Worm (Caenorhabditis elegans): ENCODE results near the gene utp-20.
A peak's percentile ranks its signal among the peaks of the same experiment; 100 is the strongest.

utp-20 gene

ce11 chrII:6588605-6589292 is 52.6 kb downstream of the utp-20 start, which contains the start of gene icd-1 (continued):
- TF ChIP-seq ceh-28 (tag; optimal IDR thresholded peaks at IDR 0.05) (peak; percentile 47), madf-9 (GFP tag; conservative IDR thresholded peaks at IDR 0.05) (peak; percentile 75), ztf-11 (tag; optimal IDR thresholded peaks at IDR 0.05) (no peak), ceh-32 (tag; optimal IDR thresholded peaks at IDR 0.05; ENCODE audit: poor library complexity) (peak; percentile 17), vab-7 (GFP tag; IDR thresholded peaks at IDR 0.05) (peak; percentile 44; the same call in 1 of the 2 replicates), snpc-1.2 (GFP tag; IDR thresholded peaks at IDR 0.05) (peak; percentile 64), saeg-2 (GFP tag; IDR thresholded peaks at IDR 0.05) (peak; percentile 78), D1046.2 (GFP tag; IDR thresholded peaks at IDR 0.05) (peak; percentile 58; the same call in 1 of the 2 replicates), attf-4 (tag; optimal IDR thresholded peaks at IDR 0.05) (no peak), daf-8 (GFP tag; IDR thresholded peaks at IDR 0.05) (no peak), nhr-6 (tag; optimal IDR thresholded peaks at IDR 0.05) (peak; percentile 57), nhr-25 (tag; optimal IDR thresholded peaks at IDR 0.05; ENCODE audit: borderline replicate concordance, insufficient read depth) (peak; percentile 91), rbr-2 (tag; optimal IDR thresholded peaks at IDR 0.05) (peak; percentile 95), ztf-7 (tag; optimal IDR thresholded peaks at IDR 0.05) (peak; percentile 78), cey-2 (tag; optimal IDR thresholded peaks at IDR 0.05; ENCODE audit: borderline replicate concordance, insufficient read depth) (no peak), tra-1 (GFP tag; IDR thresholded peaks at IDR 0.05) (peak; percentile 81), lin-1 (GFP tag; IDR thresholded peaks at IDR 0.05) (peak; percentile 92), ZK337.2 (GFP tag; IDR thresholded peaks at IDR 0.05) (no peak), nhr-102 (tag; optimal IDR thresholded peaks at IDR 0.05) (peak; percentile 93), zag-1 (tag; optimal IDR thresholded peaks at IDR 0.05) (peak; percentile 65), ceh-62 (tag; optimal IDR thresholded peaks at IDR 0.05) (no peak), F49E8.2 (tag; optimal IDR thresholded peaks at IDR 0.05; ENCODE audit: borderline replicate concordance) (peak; percentile 84), egl-43 (GFP tag; IDR thresholded peaks at IDR 0.05) (peak; percentile 78), lin-13 (GFP tag; optimal IDR thresholded peaks at IDR 0.05) (peak; percentile 92), jun-1 (tag; optimal IDR thresholded peaks at IDR 0.05) (peak; percentile 79), gei-8 (GFP tag; optimal IDR thresholded peaks at IDR 0.05) (peak; percentile 59), hlh-11 (tag; optimal IDR thresholded peaks at IDR 0.05) (peak; percentile 97), nhr-111 (GFP tag; optimal IDR thresholded peaks at IDR 0.05) (no peak), hif-1 (tag; optimal IDR thresholded peaks at IDR 0.05) (peak; percentile 47 to 83), pha-4 (GFP tag; IDR thresholded peaks at IDR 0.05) (peak; percentile 94), pha-4 (tag; optimal IDR thresholded peaks at IDR 0.05) (peak; percentile 79), pqm-1 (tag; optimal IDR thresholded peaks at IDR 0.05) (peak; percentile 10), ctbp-1 (GFP tag; IDR thresholded peaks at IDR 0.05) (peak; percentile 89), F10B5.3 (tag; optimal IDR thresholded peaks at IDR 0.05) (peak; percentile 69), Y75B8A.6 (GFP tag; IDR thresholded peaks at IDR 0.05) (0 out of 2 replicates have a peak, but pooled peaks have one; percentile 11), mes-2 (tag; optimal IDR thresholded peaks at IDR 0.05; ENCODE audit: poor library complexity, severe bottlenecking) (peak; percentile 92), dmd-6 (GFP tag; IDR thresholded peaks at IDR 0.05) (peak; percentile 91), fos-1 (tag; optimal IDR thresholded peaks at IDR 0.05) (peak; percentile 78), zip-11 (GFP tag; IDR thresholded peaks at IDR 0.05) (no peak), unc-39 (tag; optimal IDR thresholded peaks at IDR 0.05) (no peak), R02D3.7 (tag; optimal IDR thresholded peaks at IDR 0.05) (peak; percentile 10), T26A8.4 (GFP tag; IDR thresholded peaks at IDR 0.05) (peak; percentile 94), snpc-4 (tag; optimal IDR thresholded peaks at IDR 0.05) (no peak), T20F7.1 (GFP tag; optimal IDR thresholded peaks at IDR 0.05) (peak; percentile 90), lin-29 (GFP tag; IDR thresholded peaks at IDR 0.05) (peak; percentile 72), madf-5 (GFP tag; IDR thresholded peaks at IDR 0.05) (no peak), daf-19 (GFP tag; conservative IDR thresholded peaks at IDR 0.05) (peak; percentile 88), F44E2.7 (GFP tag; IDR thresholded peaks at IDR 0.05) (no peak), lin-15B (tag; optimal IDR thresholded peaks at IDR 0.05) (peak; percentile 58)
